Fruit fly (Drosophila melanogaster): Measurements from ENCODE around the gene sfl.

Gene sfl

DNA sequence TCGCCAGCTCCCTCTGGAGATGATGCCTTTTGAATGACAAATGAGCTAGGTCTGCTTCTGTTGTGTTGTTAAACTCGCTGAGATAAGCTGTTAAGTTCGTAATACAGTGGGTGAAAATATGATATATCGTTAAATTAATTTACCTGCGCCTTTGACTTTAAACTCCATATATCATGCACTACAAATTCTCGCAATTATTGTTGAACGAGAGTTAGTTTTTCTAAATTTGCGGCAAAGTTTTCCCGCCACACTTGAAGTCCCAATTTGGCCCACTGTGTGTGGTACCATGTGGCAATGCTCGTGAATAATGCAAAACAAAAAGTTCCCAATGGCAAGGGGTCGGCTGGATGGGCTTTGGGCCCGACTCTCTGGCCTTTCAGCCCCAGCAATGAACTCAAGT, 81.2 kb downstream of the sfl start (continued):
- peak; percentile 27 for TF ChIP-seq CG6854 (GFP tag; optimal IDR thresholded peaks at IDR 0.05)
- TF ChIP-seq unpg (GFP tag; optimal IDR thresholded peaks at IDR 0.05): peak; percentile 69
- TF ChIP-seq amos (GFP tag; IDR thresholded peaks at IDR 0.05; ENCODE audit: partially characterized antibody): no peak
- TF ChIP-seq Xrp1 (GFP tag; IDR thresholded peaks at IDR 0.05): peak; percentile 36; the same call in 1 of the 2 replicates
- no peak for TF ChIP-seq Ets65A (GFP tag)
- TF ChIP-seq slp2 (GFP tag; optimal IDR thresholded peaks at IDR 0.05): peak; percentile 16
- no peak for TF ChIP-seq jumu (GFP tag; optimal IDR thresholded peaks at IDR 0.05)
- TF ChIP-seq en (GFP tag; optimal IDR thresholded peaks at IDR 0.05): no peak
- peak; percentile 26 for TF ChIP-seq CG8944 (GFP tag; optimal IDR thresholded peaks at IDR 0.05)
- TF ChIP-seq Opbp (GFP tag; IDR thresholded peaks at IDR 0.05; ENCODE audit: partially characterized antibody): no peak
- peak; percentile 60; the same call in 2 of the 3 replicates for TF ChIP-seq CG11695 (GFP tag; IDR thresholded peaks at IDR 0.05)
- peak; percentile 27 for TF ChIP-seq Hr3 (GFP tag; optimal IDR thresholded peaks at IDR 0.05)
- TF ChIP-seq sd (tag; optimal IDR thresholded peaks at IDR 0.05): no peak
- TF ChIP-seq CG13287 (GFP tag; IDR thresholded peaks at IDR 0.05; ENCODE audit: partially characterized antibody): no peak
- TF ChIP-seq lab (GFP tag; optimal IDR thresholded peaks at IDR 0.05): peak; percentile 81
- TF ChIP-seq C15 (GFP tag; IDR thresholded peaks at IDR 0.05): peak; percentile 51; the same call in 1 of the 3 replicates
- peak; percentile 73 for TF ChIP-seq CG4730 (GFP tag; IDR thresholded peaks at IDR 0.05)
- peak; percentile 55; the same call in 1 of the 3 replicates for TF ChIP-seq Optix (GFP tag; IDR thresholded peaks at IDR 0.05)
- TF ChIP-seq CG6689 (GFP tag; IDR thresholded peaks at IDR 0.05): peak; percentile 68
- peak; percentile 50 for TF ChIP-seq Sox100B (GFP tag; optimal IDR thresholded peaks at IDR 0.05)
- TF ChIP-seq ham (GFP tag; IDR thresholded peaks at IDR 0.05): no peak
- no peak for TF ChIP-seq dmrt11E (tag; optimal IDR thresholded peaks at IDR 0.05)
- TF ChIP-seq CG17359 (tag; optimal IDR thresholded peaks at IDR 0.05): peak; percentile 83
- TF ChIP-seq twi (tag; optimal IDR thresholded peaks at IDR 0.05): no peak
- peak; percentile 59 for TF ChIP-seq tap (tag; optimal IDR thresholded peaks at IDR 0.05)
- no peak for TF ChIP-seq CG16813 (GFP tag; IDR thresholded peaks at IDR 0.05; ENCODE audit: partially characterized antibody)
- 0 out of 2 replicates have a peak, but pooled peaks have one; percentile 18 for TF ChIP-seq CkIIα-i1 (GFP tag; IDR thresholded peaks at IDR 0.05)
- peak; percentile 19 for TF ChIP-seq cato (GFP tag; optimal IDR thresholded peaks at IDR 0.05; ENCODE audit: borderline replicate concordance)
- TF ChIP-seq gro (GFP tag; optimal IDR thresholded peaks at IDR 0.05): peak; percentile 13
- no peak for TF ChIP-seq HLHmδ (GFP tag; optimal IDR thresholded peaks at IDR 0.05)
- peak; percentile 56 for TF ChIP-seq Awh (GFP tag; IDR thresholded peaks at IDR 0.05)
- peak; percentile 44; the same call in 1 of the 2 replicates for TF ChIP-seq Oaz (GFP tag; IDR thresholded peaks at IDR 0.05)
- no peak for TF ChIP-seq sna (GFP tag; IDR thresholded peaks at IDR 0.05; ENCODE audit: partially characterized antibody)
- TF ChIP-seq Sox102F (GFP tag; optimal IDR thresholded peaks at IDR 0.05): peak; percentile 81
- TF ChIP-seq emc (GFP tag; optimal IDR thresholded peaks at IDR 0.05): peak; percentile 36
- peak; percentile 76 for TF ChIP-seq CG4707 (GFP tag; optimal IDR thresholded peaks at IDR 0.05)
- TF ChIP-seq CG32532 (GFP tag; IDR thresholded peaks at IDR 0.05): peak; percentile 68
- no peak for TF ChIP-seq CG2199 (GFP tag; IDR thresholded peaks at IDR 0.05)
- no peak for TF ChIP-seq sqz (GFP tag; optimal IDR thresholded peaks at IDR 0.05)
- TF ChIP-seq fd96Cb (tag; optimal IDR thresholded peaks at IDR 0.05): peak; percentile 70
- TF ChIP-seq Doc3 (GFP tag; IDR thresholded peaks at IDR 0.05; ENCODE audit: partially characterized antibody): no peak
- peak; percentile 34 for TF ChIP-seq CG9876 (GFP tag; optimal IDR thresholded peaks at IDR 0.05)
- TF ChIP-seq CG7357 (GFP tag; IDR thresholded peaks at IDR 0.05): peak; percentile 68
- TF ChIP-seq CG4282 (GFP tag; optimal IDR thresholded peaks at IDR 0.05): peak; percentile 9
- TF ChIP-seq lola (GFP tag; optimal IDR thresholded peaks at IDR 0.05): no peak
- TF ChIP-seq tgo (GFP tag; IDR thresholded peaks at IDR 0.05): peak; percentile 73
- TF ChIP-seq grau (tag; optimal IDR thresholded peaks at IDR 0.05): peak; percentile 68
- no peak for TF ChIP-seq CG13123 (GFP tag; optimal IDR thresholded peaks at IDR 0.05)
- TF ChIP-seq CG3726 (GFP tag; IDR thresholded peaks at IDR 0.05): 0 out of 3 replicates have a peak, but pooled peaks have one; percentile 19
- no peak for TF ChIP-seq Doc2 (GFP tag; IDR thresholded peaks at IDR 0.05)
